Worm (Caenorhabditis elegans) whole organism, L1 larva: ENCODE results near the gene W09G10.9.

Experiments used
- ama-1 ChIP-seq: fragments of 150-350 bp; optimal IDR thresholded peaks from 2 replicates; lab custom pipeline; 2014
- ceh-82 ChIP-seq, 3 experiments: fragments of 150-350 bp in 1 of 3; sonication (generic microtip) in 2 of 3; optimal IDR thresholded peaks; 2 replicates each; lab custom pipeline; 2014 to 2017; ENCODE audit warnings: missing biosample characterization in 3 of 3, missing genetic modification characterization in 3 of 3
- lin-13 ChIP-seq: fragments of 150-350 bp; optimal IDR thresholded peaks from 2 replicates; lab custom pipeline; 2014; ENCODE audit warnings: missing biosample characterization, missing genetic modification reagents, missing genetic modification characterization
- nhr-19 ChIP-seq: fragments of 200-800 bp; sonication (Bioruptor generic); conservative IDR thresholded peaks from 2 replicates; pipeline ENCODE4 v1.3.6; 2022; ENCODE audit warnings: missing genetic modification characterization, missing compliant biosample characterization
- nhr-77 ChIP-seq: fragments of 150-350 bp; optimal IDR thresholded peaks from 2 replicates; lab custom pipeline; 2014; ENCODE audit warnings: missing biosample characterization, missing genetic modification characterization

- TF ChIP-seq nhr-19 (GFP tag; lab: Robert Waterston, UW) (no peak), ceh-82 (tag; optimal IDR thresholded peaks at IDR 0.05; lab: Kevin White, UChicago) (no peak), nhr-77 (tag; lab: Kevin White, UChicago) (no peak), lin-13 (GFP tag; lab: Kevin White, UChicago) (no peak), ama-1 (lab: Kevin White, UChicago) (no peak)
Measured at ce11 chrII:3481584-3481983, 40.0 kb upstream of the W09G10.9 start, which contains the start of gene Y49F6B.8.
